Worm (Caenorhabditis elegans) whole organism, young adult: Measurements from ENCODE around the gene R03D7.2.
A peak's percentile ranks its signal among the peaks of the same experiment; 100 is the strongest.

Experiments used
- B0019.2 ChIP-seq: fragments of 200-800 bp; sonication (Bioruptor generic); conservative IDR thresholded peaks from 2 replicates; pipeline ENCODE4 v1.3.6; 2022; ENCODE audit warnings: missing genetic modification reagents, missing genetic modification characterization, missing compliant biosample characterization
- Y53F4B.3 ChIP-seq: fragments of 200-800 bp; sonication (Bioruptor generic); IDR thresholded peaks from 2 replicates; pipeline ENCODE4 v1.3.6; 2022; ENCODE audit warnings: missing genetic modification reagents, missing genetic modification characterization, missing compliant biosample characterization
- athp-1 ChIP-seq: sonication (generic microtip); optimal IDR thresholded peaks from 2 replicates; lab custom pipeline; 2017; ENCODE audit warnings: mild to moderate bottlenecking, missing genetic modification characterization, missing compliant biosample characterization
- hmg-1.2 ChIP-seq: fragments of 200-800 bp; sonication (Bioruptor generic); IDR thresholded peaks from 2 replicates; pipeline ENCODE4 v1.3.6; 2022; ENCODE audit warnings: missing genetic modification reagents, missing genetic modification characterization, missing compliant biosample characterization

DNA sequence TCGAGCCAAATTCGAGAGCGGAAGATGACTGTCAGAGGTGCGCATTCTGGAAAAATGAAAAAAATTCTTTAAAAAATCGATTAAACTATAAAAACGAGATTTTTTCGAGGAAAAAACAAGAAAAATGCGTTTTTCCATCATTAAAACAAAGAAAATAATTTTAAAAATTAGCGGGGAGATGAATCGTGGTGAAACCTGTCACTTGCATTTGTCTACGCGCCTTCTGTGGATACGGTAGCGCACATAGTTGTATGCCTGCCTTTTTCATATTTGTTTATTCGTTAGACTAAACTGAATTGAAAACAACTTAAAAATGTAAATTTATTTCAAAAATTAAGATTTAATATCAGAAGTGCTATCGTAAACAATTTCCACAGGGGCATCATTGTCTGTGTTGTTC lies 50.6 kb downstream of the R03D7.2 start, which contains the start of gene egg-3:
- TF ChIP-seq hmg-1.2 (GFP tag; lab: Robert Waterston, UW) (peak; percentile 18; the same call in 1 of the 2 replicates), athp-1 (tag; lab: Kevin White, UChicago) (no peak), B0019.2 (no peak), Y53F4B.3 (GFP tag; lab: Robert Waterston, UW) (no peak)
